Fruit fly (Drosophila melanogaster) whole organism, prepupa: Measurements from ENCODE around the gene CG43137.

Experiments
- CG11762 ChIP-seq: fragments of 200-800 bp; sonication (Bioruptor generic); optimal IDR thresholded peaks from 3 replicates; lab custom pipeline; 2016; ENCODE audit warnings: missing biosample characterization, missing genetic modification characterization; ENCODE audit not compliant: insufficient read depth
- CG3032 ChIP-seq: fragments of 200-800 bp; optimal IDR thresholded peaks from 2 replicates; lab custom pipeline; 2019; ENCODE audit warnings: missing biosample characterization, mild to moderate bottlenecking, missing genetic modification characterization, moderate library complexity
- CG6808 ChIP-seq: fragments of 200-800 bp; sonication (Bioruptor generic); optimal IDR thresholded peaks from 3 replicates; lab custom pipeline; 2017; ENCODE audit warnings: missing biosample characterization, missing genetic modification characterization, mild to moderate bottlenecking, moderate library complexity, missing genetic modification reagents
- Gug ChIP-seq: fragments of 200-800 bp; sonication (Bioruptor generic); IDR thresholded peaks from 2 replicates; pipeline ENCODE4 v1.3.6; 2022; ENCODE audit warnings: missing biosample characterization, missing genetic modification characterization
- Hr38 ChIP-seq: sonication (Bioruptor generic); optimal IDR thresholded peaks from 2 replicates; lab custom pipeline; 2016; ENCODE audit warnings: missing biosample characterization, missing genetic modification characterization
- Hr39 ChIP-seq: fragments of 200-800 bp; sonication (Bioruptor generic); optimal IDR thresholded peaks from 2 replicates; lab custom pipeline; 2016; ENCODE audit warnings: missing biosample characterization, missing genetic modification characterization
- Sox15 ChIP-seq: fragments of 200-800 bp; sonication (Bioruptor generic); optimal IDR thresholded peaks from 3 replicates; lab custom pipeline; 2016; ENCODE audit warnings: missing biosample characterization, missing genetic modification characterization
- salr ChIP-seq, 2 experiments: fragments of 200-800 bp; sonication (Bioruptor generic); optimal IDR thresholded peaks; 3 replicates each; lab custom pipeline; 2016 to 2018; ENCODE audit warnings: missing biosample characterization in 2 of 2, missing genetic modification characterization in 2 of 2, mild to moderate bottlenecking in 1 of 2

- TF ChIP-seq Hr39 (no peak), Sox15 (GFP tag; lab: Kevin White, UChicago) (no peak), salr (GFP tag; optimal IDR thresholded peaks at IDR 0.05; lab: Kevin White, UChicago) (no peak), Hr38 (GFP tag; lab: Kevin White, UChicago) (no peak), CG3032 (no peak), Gug (no peak), CG6808 (no peak), CG11762 (GFP tag; lab: Kevin White, UChicago) (no peak)
Measured at dm6 chrX:5893165-5893564, 28.2 kb upstream of the CG43137 start.
